Worm (Caenorhabditis elegans) whole organism, L2 larva: ENCODE results near the gene srx-42.

ENCODE experiments used
- C34F6.9 ChIP-seq: fragments of 150-350 bp; optimal IDR thresholded peaks from 2 replicates; lab custom pipeline; 2014; ENCODE audit warnings: missing biosample characterization, missing genetic modification characterization
- F13H6.1 ChIP-seq: sonication (generic microtip); optimal IDR thresholded peaks from 2 replicates; lab custom pipeline; 2016; ENCODE audit warnings: missing genetic modification characterization, missing compliant biosample characterization
- R02D3.7 ChIP-seq: fragments of 150-350 bp; optimal IDR thresholded peaks from 2 replicates; lab custom pipeline; 2014; ENCODE audit warnings: missing biosample characterization, missing genetic modification characterization
- Y55F3AM.14 ChIP-seq: fragments of 200-800 bp; sonication (Bioruptor generic); optimal IDR thresholded peaks from 2 replicates; lab custom pipeline; 2018; ENCODE audit warnings: mild to moderate bottlenecking, missing genetic modification characterization, missing compliant biosample characterization
- ZK546.5 ChIP-seq: sonication (generic microtip); optimal IDR thresholded peaks from 2 replicates; lab custom pipeline; 2017; ENCODE audit warnings: missing biosample characterization, missing genetic modification characterization
- alr-1 ChIP-seq: fragments of 150-350 bp; optimal IDR thresholded peaks from 2 replicates; lab custom pipeline; 2014; ENCODE audit warnings: missing biosample characterization, missing genetic modification characterization
- aly-2 ChIP-seq: fragments of 150-350 bp; optimal IDR thresholded peaks from 2 replicates; lab custom pipeline; 2014; ENCODE audit warnings: missing biosample characterization, missing genetic modification characterization
- ama-1 ChIP-seq: fragments of 150-350 bp; optimal IDR thresholded peaks from 2 replicates; lab custom pipeline; 2018; ENCODE audit warnings: inconsistent platforms
- blmp-1 ChIP-seq: sonication (generic microtip); optimal IDR thresholded peaks from 2 replicates; lab custom pipeline; 2017; ENCODE audit warnings: missing genetic modification characterization, mild to moderate bottlenecking, missing compliant biosample characterization, antibody characterized with exemption, moderate library complexity; ENCODE audit not compliant: insufficient read depth
- ceh-16 ChIP-seq: fragments of 150-350 bp; optimal IDR thresholded peaks from 2 replicates; lab custom pipeline; 2014; ENCODE audit warnings: missing biosample characterization, missing genetic modification characterization
- ceh-82 ChIP-seq: fragments of 150-350 bp; optimal IDR thresholded peaks from 2 replicates; lab custom pipeline; 2014; ENCODE audit warnings: missing biosample characterization, missing genetic modification characterization
- crh-2 ChIP-seq: sonication (generic microtip); optimal IDR thresholded peaks from 2 replicates; lab custom pipeline; 2017; ENCODE audit warnings: missing biosample characterization, missing genetic modification characterization
- dmd-4 ChIP-seq: sonication (generic microtip); optimal IDR thresholded peaks from 2 replicates; lab custom pipeline; 2017; ENCODE audit warnings: missing biosample characterization, missing genetic modification characterization
- egl-27 ChIP-seq: sonication (generic microtip); optimal IDR thresholded peaks from 3 replicates; lab custom pipeline; 2017; ENCODE audit warnings: missing biosample characterization, missing genetic modification reagents, missing genetic modification characterization
- elt-1 ChIP-seq: fragments of 150-350 bp; optimal IDR thresholded peaks from 2 replicates; lab custom pipeline; 2014; ENCODE audit warnings: missing biosample characterization, missing genetic modification characterization
- elt-3 ChIP-seq: sonication (generic microtip); optimal IDR thresholded peaks from 2 replicates; lab custom pipeline; 2017; ENCODE audit warnings: missing biosample characterization, missing genetic modification characterization
- fos-1 ChIP-seq: fragments of 150-350 bp; optimal IDR thresholded peaks from 2 replicates; lab custom pipeline; 2014; ENCODE audit warnings: missing biosample characterization, missing genetic modification characterization
- gmeb-1 ChIP-seq: fragments of 150-350 bp; optimal IDR thresholded peaks from 2 replicates; lab custom pipeline; 2014; ENCODE audit warnings: missing biosample characterization, missing genetic modification characterization
- lin-11 ChIP-seq: fragments of 150-350 bp; sonication (generic microtip); optimal IDR thresholded peaks from 2 replicates; lab custom pipeline; 2014; ENCODE audit warnings: missing biosample characterization, missing genetic modification characterization, inconsistent platforms, mixed read lengths
- lin-13 ChIP-seq: fragments of 150-350 bp; optimal IDR thresholded peaks from 2 replicates; lab custom pipeline; 2014; ENCODE audit warnings: missing biosample characterization, missing genetic modification reagents, missing genetic modification characterization
- lin-39 ChIP-seq: fragments of 150-350 bp; optimal IDR thresholded peaks from 2 replicates; lab custom pipeline; 2014; ENCODE audit warnings: missing biosample characterization, missing genetic modification reagents, missing genetic modification characterization
- lsy-2 ChIP-seq, 2 experiments: fragments of 150-350 bp in 1 of 2; sonication (generic microtip) in 1 of 2; optimal IDR thresholded peaks; 2 replicates each; lab custom pipeline; 2014 to 2017; ENCODE audit warnings: missing biosample characterization in 2 of 2, missing genetic modification characterization in 2 of 2
- mab-5 ChIP-seq: fragments of 150-350 bp; optimal IDR thresholded peaks from 2 replicates; lab custom pipeline; 2014; ENCODE audit warnings: missing biosample characterization, missing genetic modification characterization
- mbf-1 ChIP-seq: sonication (generic microtip); optimal IDR thresholded peaks from 2 replicates; lab custom pipeline; 2017; ENCODE audit warnings: missing biosample characterization, missing genetic modification characterization
- mdl-1 ChIP-seq, 2 experiments: fragments of 150-350 bp in 1 of 2; sonication (generic microtip) in 1 of 2; optimal IDR thresholded peaks; 2 replicates each; lab custom pipeline; 2017; ENCODE audit warnings: missing biosample characterization in 2 of 2, missing genetic modification characterization in 2 of 2
- nhr-10 ChIP-seq: sonication (generic microtip); optimal IDR thresholded peaks from 2 replicates; lab custom pipeline; 2017; ENCODE audit warnings: missing biosample characterization, missing genetic modification characterization
- nhr-11 ChIP-seq: fragments of 150-350 bp; optimal IDR thresholded peaks from 2 replicates; lab custom pipeline; 2014; ENCODE audit warnings: missing biosample characterization, missing genetic modification characterization
- nhr-12 ChIP-seq: fragments of 150-350 bp; optimal IDR thresholded peaks from 2 replicates; lab custom pipeline; 2014; ENCODE audit warnings: missing biosample characterization, missing genetic modification characterization
- nhr-129 ChIP-seq: fragments of 150-350 bp; optimal IDR thresholded peaks from 2 replicates; lab custom pipeline; 2014; ENCODE audit warnings: missing biosample characterization, missing genetic modification characterization
- nhr-21 ChIP-seq: fragments of 150-350 bp; optimal IDR thresholded peaks from 2 replicates; lab custom pipeline; 2014; ENCODE audit warnings: missing biosample characterization, missing genetic modification characterization
- nhr-23 ChIP-seq: fragments of 150-350 bp; optimal IDR thresholded peaks from 2 replicates; lab custom pipeline; 2014; ENCODE audit warnings: missing biosample characterization, missing genetic modification reagents, missing genetic modification characterization
- nhr-237 ChIP-seq: fragments of 150-350 bp; optimal IDR thresholded peaks from 2 replicates; lab custom pipeline; 2014; ENCODE audit warnings: missing biosample characterization, missing genetic modification characterization
- nhr-25 ChIP-seq: fragments of 150-350 bp; sonication (generic microtip); optimal IDR thresholded peaks from 3 replicates; lab custom pipeline; 2014; ENCODE audit warnings: missing biosample characterization, missing genetic modification characterization
- nhr-6 ChIP-seq: fragments of 150-350 bp; optimal IDR thresholded peaks from 2 replicates; lab custom pipeline; 2014; ENCODE audit warnings: missing biosample characterization, missing genetic modification characterization
- nhr-77 ChIP-seq: fragments of 150-350 bp; optimal IDR thresholded peaks from 2 replicates; lab custom pipeline; 2014; ENCODE audit warnings: missing biosample characterization, missing genetic modification characterization
- peb-1 ChIP-seq: fragments of 150-350 bp; optimal IDR thresholded peaks from 2 replicates; lab custom pipeline; 2014; ENCODE audit warnings: missing biosample characterization, missing genetic modification characterization
- sem-4 ChIP-seq: fragments of 150-350 bp; optimal IDR thresholded peaks from 2 replicates; lab custom pipeline; 2014; ENCODE audit warnings: missing biosample characterization, missing genetic modification reagents, missing genetic modification characterization
- skn-1 ChIP-seq: sonication (generic microtip); optimal IDR thresholded peaks from 2 replicates; lab custom pipeline; 2017; ENCODE audit warnings: missing biosample characterization, missing genetic modification characterization
- sma-3 ChIP-seq: sonication (generic microtip); optimal IDR thresholded peaks from 2 replicates; lab custom pipeline; 2016; ENCODE audit warnings: missing genetic modification reagents, missing genetic modification characterization, missing compliant biosample characterization
- sma-9 ChIP-seq, 2 experiments: fragments of 150-350 bp in 1 of 2; sonication (generic microtip) in 1 of 2; optimal IDR thresholded peaks; 2 replicates each; lab custom pipeline; 2014 to 2016; ENCODE audit warnings: missing genetic modification characterization in 2 of 2, mild to moderate bottlenecking in 1 of 2, missing biosample characterization in 1 of 2, missing compliant biosample characterization in 1 of 2, missing genetic modification reagents in 1 of 2, moderate library complexity in 1 of 2
- snpc-4 ChIP-seq: fragments of 150-350 bp; optimal IDR thresholded peaks from 2 replicates; lab custom pipeline; 2014; ENCODE audit warnings: missing biosample characterization, missing genetic modification characterization
- unc-39 ChIP-seq: fragments of 150-350 bp; optimal IDR thresholded peaks from 2 replicates; lab custom pipeline; 2014; ENCODE audit warnings: missing biosample characterization, missing genetic modification characterization
- unc-55 ChIP-seq: fragments of 150-350 bp; sonication (generic microtip); optimal IDR thresholded peaks from 3 replicates; lab custom pipeline; 2014; ENCODE audit warnings: missing biosample characterization, missing genetic modification reagents, missing genetic modification characterization
- unc-62 ChIP-seq: fragments of 150-350 bp; optimal IDR thresholded peaks from 2 replicates; lab custom pipeline; 2014; ENCODE audit warnings: missing biosample characterization, missing genetic modification reagents, missing genetic modification characterization
- zag-1 ChIP-seq: fragments of 150-350 bp; optimal IDR thresholded peaks from 2 replicates; lab custom pipeline; 2014; ENCODE audit warnings: missing biosample characterization, missing genetic modification characterization
- ztf-1 ChIP-seq: fragments of 200-800 bp; sonication (Bioruptor generic); conservative IDR thresholded peaks from 2 replicates; pipeline ENCODE4 v1.3.6; 2022; ENCODE audit warnings: missing genetic modification characterization, missing compliant biosample characterization
- ztf-11 ChIP-seq: sonication (generic microtip); optimal IDR thresholded peaks from 2 replicates; lab custom pipeline; 2017; ENCODE audit warnings: missing biosample characterization, missing genetic modification characterization
- ztf-4 ChIP-seq: fragments of 150-350 bp; optimal IDR thresholded peaks from 2 replicates; lab custom pipeline; 2014; ENCODE audit warnings: missing biosample characterization, missing genetic modification characterization

The srx-42 gene

DNA sequence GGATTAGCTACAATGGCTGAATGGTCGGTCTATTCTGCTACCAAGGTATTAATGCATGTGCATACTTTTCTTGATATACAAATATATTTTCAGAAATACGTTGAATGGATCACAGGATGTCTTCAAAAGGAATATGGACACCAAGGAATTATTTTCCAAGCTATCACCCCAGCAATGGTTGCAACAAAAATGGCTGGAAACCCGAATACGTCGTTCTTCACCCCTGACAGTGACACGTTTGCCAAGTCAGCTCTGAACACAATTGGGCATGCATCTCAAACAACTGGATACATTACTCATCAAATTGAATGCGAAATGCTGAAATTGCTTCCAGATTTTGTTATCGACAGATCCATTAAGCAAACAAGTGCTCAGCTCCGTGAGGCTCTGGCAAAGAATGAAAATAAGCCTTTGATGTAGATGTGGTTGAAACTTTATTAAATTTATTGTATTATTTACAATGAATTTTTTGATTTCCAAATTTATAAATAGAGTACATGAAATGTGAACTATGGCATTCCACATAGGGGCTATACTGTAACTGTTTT is 13.2 kb upstream of the srx-42 start:
- TF ChIP-seq aly-2: no peak
- TF ChIP-seq skn-1 (tag; lab: Kevin White, UChicago): no peak
- no peak for TF ChIP-seq zag-1
- no peak for TF ChIP-seq unc-62 (GFP tag; lab: Kevin White, UChicago)
- no peak for TF ChIP-seq mbf-1 (tag; lab: Kevin White, UChicago)
- peak; percentile 64 for TF ChIP-seq gmeb-1 (tag; lab: Kevin White, UChicago)
- TF ChIP-seq nhr-6 (tag; lab: Kevin White, UChicago): no peak
- peak; percentile 62 for TF ChIP-seq crh-2
- peak; percentile 62 for TF ChIP-seq sma-3
- TF ChIP-seq nhr-237: no peak
- TF ChIP-seq snpc-4 (tag; lab: Kevin White, UChicago): no peak
- peak in 1 of 2 experiments; percentile 60 for TF ChIP-seq lsy-2 (tag; optimal IDR thresholded peaks at IDR 0.05; lab: Kevin White, UChicago)
- TF ChIP-seq peb-1 (tag; lab: Kevin White, UChicago): no peak
- peak; percentile 11 for TF ChIP-seq F13H6.1 (tag; lab: Kevin White, UChicago)
- TF ChIP-seq lin-13 (GFP tag; lab: Kevin White, UChicago): peak; percentile 49
- no peak for TF ChIP-seq R02D3.7 (tag; lab: Kevin White, UChicago)
- peak; percentile 22 for TF ChIP-seq nhr-25 (tag; lab: Kevin White, UChicago)
- peak; percentile 42 for TF ChIP-seq sma-9 (GFP tag; optimal IDR thresholded peaks at IDR 0.05; lab: Kevin White, UChicago)
- no peak for TF ChIP-seq sma-9 (tag; optimal IDR thresholded peaks at IDR 0.05; lab: Kevin White, UChicago)
- TF ChIP-seq lin-39 (tag; lab: Kevin White, UChicago): no peak
- peak; percentile 46 for TF ChIP-seq nhr-21
- no peak for TF ChIP-seq ztf-1 (GFP tag; lab: Robert Waterston, UW)
- no peak for TF ChIP-seq elt-1 (tag; lab: Kevin White, UChicago)
- peak; percentile 47 for TF ChIP-seq Y55F3AM.14 (GFP tag; lab: Kevin White, UChicago)
- TF ChIP-seq elt-3 (tag; lab: Kevin White, UChicago): no peak
- TF ChIP-seq unc-39 (tag; lab: Kevin White, UChicago): no peak
- TF ChIP-seq ceh-16 (tag; lab: Kevin White, UChicago): no peak
- TF ChIP-seq dmd-4 (tag; lab: Kevin White, UChicago): no peak
- TF ChIP-seq ZK546.5: no peak
- TF ChIP-seq ztf-11 (tag; lab: Kevin White, UChicago): no peak
- TF ChIP-seq unc-55 (GFP tag; lab: Kevin White, UChicago): no peak
- TF ChIP-seq lin-11: no peak
- no peak for TF ChIP-seq nhr-11
- TF ChIP-seq nhr-129: peak; percentile 58
- TF ChIP-seq nhr-23 (tag; lab: Kevin White, UChicago): no peak
- no peak for TF ChIP-seq mdl-1 (tag; optimal IDR thresholded peaks at IDR 0.05; lab: Kevin White, UChicago)
- peak; percentile 21 for TF ChIP-seq C34F6.9 (tag; lab: Kevin White, UChicago)
- peak; percentile 17 for TF ChIP-seq sem-4 (tag; lab: Kevin White, UChicago)
- TF ChIP-seq nhr-77 (tag; lab: Kevin White, UChicago): no peak
- TF ChIP-seq blmp-1 (tag; lab: Kevin White, UChicago): no peak
- no peak for TF ChIP-seq nhr-10
- no peak for TF ChIP-seq ceh-82
- TF ChIP-seq ztf-4 (tag; lab: Kevin White, UChicago): peak; percentile 53
- no peak for TF ChIP-seq egl-27 (tag; lab: Kevin White, UChicago)
- no peak for TF ChIP-seq mab-5 (tag; lab: Kevin White, UChicago)
- TF ChIP-seq ama-1 (lab: Kevin White, UChicago): peak; percentile 96
- no peak for TF ChIP-seq fos-1 (tag; lab: Kevin White, UChicago)
- peak; percentile 35 for TF ChIP-seq nhr-12
- no peak for TF ChIP-seq alr-1 (tag; lab: Kevin White, UChicago)
- TF ChIP-seq, all 48 proteins: peak for 16
